Fruit fly (Drosophila melanogaster) whole organism, embryonic: Measurements from ENCODE around the gene CG32344.

Source experiments
- Abd-B ChIP-seq: fragments of 200-800 bp; sonication (Bioruptor generic); optimal IDR thresholded peaks from 2 replicates; lab custom pipeline; 2018; ENCODE audit warnings: missing biosample characterization, mild to moderate bottlenecking, missing genetic modification characterization, moderate library complexity
- Adf1 ChIP-seq: fragments of 200-800 bp; sonication (Bioruptor generic); IDR thresholded peaks from 2 replicates; pipeline ENCODE4 v1.3.6; 2022; ENCODE audit warnings: missing biosample characterization, missing genetic modification characterization
- Awh ChIP-seq: fragments of 200-800 bp; sonication (Bioruptor generic); IDR thresholded peaks from 2 replicates; pipeline ENCODE4, ENCODE4 v1.3.6; 2022; ENCODE audit warnings: missing biosample characterization, missing genetic modification characterization
- Bteb2 ChIP-seq: fragments of 200-800 bp; sonication (Bioruptor generic); optimal IDR thresholded peaks from 2 replicates; lab custom pipeline; 2016; ENCODE audit warnings: missing biosample characterization, missing genetic modification characterization
- C15 ChIP-seq: fragments of 200-800 bp; sonication (Bioruptor generic); IDR thresholded peaks from 3 replicates; pipeline ENCODE4 v1.3.6; 2022; ENCODE audit warnings: missing biosample characterization, missing genetic modification characterization
- CG11085 ChIP-seq: fragments of 200-800 bp; sonication (Bioruptor generic); IDR thresholded peaks from 2 replicates; pipeline ENCODE4 v1.3.6; 2022; ENCODE audit warnings: missing biosample characterization, missing genetic modification characterization
- CG12104 ChIP-seq: fragments of 200-800 bp; sonication (Bioruptor generic); optimal IDR thresholded peaks from 3 replicates; lab custom pipeline; 2016; ENCODE audit warnings: missing biosample characterization, missing genetic modification characterization
- CG12299 ChIP-seq: fragments of 200-800 bp; sonication (Bioruptor generic); optimal IDR thresholded peaks from 2 replicates; lab custom pipeline; 2018; ENCODE audit warnings: missing biosample characterization, mild to moderate bottlenecking, missing genetic modification characterization
- CG13287 ChIP-seq: fragments of 200-800 bp; sonication (Bioruptor generic); IDR thresholded peaks from 2 replicates; pipeline ENCODE4 v1.3.6; 2022; ENCODE audit warnings: missing biosample characterization, missing genetic modification characterization; ENCODE audit not compliant: partially characterized antibody
- CG1529 ChIP-seq: fragments of 200-800 bp; sonication (Bioruptor generic); optimal IDR thresholded peaks from 3 replicates; lab custom pipeline; 2018; ENCODE audit warnings: missing biosample characterization, missing genetic modification characterization
- CG1602 ChIP-seq: fragments of 200-800 bp; sonication (Bioruptor generic); optimal IDR thresholded peaks from 3 replicates; lab custom pipeline; 2016; ENCODE audit warnings: missing biosample characterization, missing genetic modification characterization
- CG16815 ChIP-seq: fragments of 200-800 bp; sonication (Bioruptor generic); optimal IDR thresholded peaks from 3 replicates; lab custom pipeline; 2017; ENCODE audit warnings: missing biosample characterization, mild to moderate bottlenecking, missing genetic modification characterization
- CG17186 ChIP-seq: fragments of 200-800 bp; sonication (Bioruptor generic); optimal IDR thresholded peaks from 3 replicates; lab custom pipeline; 2017; ENCODE audit warnings: missing biosample characterization, missing genetic modification reagents, missing genetic modification characterization
- CG2889 ChIP-seq: fragments of 200-800 bp; sonication (Bioruptor generic); IDR thresholded peaks from 3 replicates; pipeline ENCODE4 v1.3.6; 2022; ENCODE audit warnings: missing biosample characterization, missing genetic modification characterization
- CG31388 ChIP-seq: fragments of 200-800 bp; sonication (Bioruptor generic); optimal IDR thresholded peaks from 2 replicates; lab custom pipeline; 2016; ENCODE audit warnings: missing biosample characterization, missing genetic modification characterization
- CG4820 ChIP-seq: fragments of 200-800 bp; sonication (Bioruptor generic); optimal IDR thresholded peaks from 3 replicates; lab custom pipeline; 2016; ENCODE audit warnings: missing biosample characterization, missing genetic modification characterization
- CG6765 ChIP-seq: fragments of 200-800 bp; sonication (Bioruptor generic); optimal IDR thresholded peaks from 3 replicates; lab custom pipeline; 2017; ENCODE audit warnings: missing biosample characterization, mild to moderate bottlenecking, missing genetic modification characterization
- CG7556 ChIP-seq: fragments of 200-800 bp; sonication (Bioruptor generic); optimal IDR thresholded peaks from 2 replicates; lab custom pipeline; 2017; ENCODE audit warnings: missing biosample characterization, mild to moderate bottlenecking, missing genetic modification characterization
- CG8924 ChIP-seq: fragments of 200-800 bp; optimal IDR thresholded peaks from 3 replicates; lab custom pipeline; 2019; ENCODE audit warnings: missing biosample characterization, mild to moderate bottlenecking, missing genetic modification characterization, moderate library complexity
- CG9797 ChIP-seq: fragments of 200-800 bp; sonication (Bioruptor generic); optimal IDR thresholded peaks from 3 replicates; lab custom pipeline; 2018; ENCODE audit warnings: missing biosample characterization, mild to moderate bottlenecking, missing genetic modification characterization
- CG9817 ChIP-seq: fragments of 200-800 bp; sonication (Bioruptor generic); optimal IDR thresholded peaks from 2 replicates; lab custom pipeline; 2018; ENCODE audit warnings: missing biosample characterization, mild to moderate bottlenecking, missing genetic modification characterization, moderate library complexity
- CrebB ChIP-seq: fragments of 200-800 bp; sonication (Bioruptor generic); optimal IDR thresholded peaks from 3 replicates; lab custom pipeline; 2018; ENCODE audit warnings: missing biosample characterization, mild to moderate bottlenecking, missing genetic modification characterization
- E2f1 ChIP-seq: fragments of 200-800 bp; sonication (Bioruptor generic); IDR thresholded peaks from 2 replicates; pipeline ENCODE4 v1.3.6; 2022; ENCODE audit warnings: missing biosample characterization, missing genetic modification characterization
- E2f2 ChIP-seq: fragments of 200-800 bp; sonication (Bioruptor generic); IDR thresholded peaks from 2 replicates; pipeline ENCODE4 v1.3.6; 2022; ENCODE audit warnings: missing biosample characterization, missing genetic modification characterization
- ERR ChIP-seq: fragments of 200-800 bp; sonication (Bioruptor generic); optimal IDR thresholded peaks from 2 replicates; lab custom pipeline; 2016; ENCODE audit warnings: missing biosample characterization, missing genetic modification characterization
- Fer1 ChIP-seq: fragments of 200-800 bp; sonication (Bioruptor generic); optimal IDR thresholded peaks from 2 replicates; lab custom pipeline; 2017; ENCODE audit warnings: missing biosample characterization, mild to moderate bottlenecking, missing genetic modification characterization
- Hsf ChIP-seq: fragments of 200-800 bp; sonication (Bioruptor generic); optimal IDR thresholded peaks from 3 replicates; lab custom pipeline; 2016; ENCODE audit warnings: missing biosample characterization, missing genetic modification characterization
- Nf-YB ChIP-seq: fragments of 200-800 bp; sonication (Bioruptor generic); optimal IDR thresholded peaks from 3 replicates; lab custom pipeline; 2019; ENCODE audit warnings: missing biosample characterization, mild to moderate bottlenecking, missing genetic modification characterization, moderate library complexity
- Sin3A ChIP-seq: fragments of >200 bp; optimal IDR thresholded peaks from 2 replicates; lab custom pipeline; 2018
- Sry-δ ChIP-seq: fragments of 200-800 bp; sonication (Bioruptor generic); optimal IDR thresholded peaks from 2 replicates; lab custom pipeline; 2016; ENCODE audit warnings: missing biosample characterization, missing genetic modification characterization
- Stat92E ChIP-seq, 3 experiments: fragments of >200 bp in 2 of 3; fragments of 200-800 bp in 1 of 3; sonication (Bioruptor generic) in 1 of 3; optimal IDR thresholded peaks; 2 replicates each; lab custom pipeline; 2017 to 2019; ENCODE audit warnings: missing biosample characterization in 3 of 3, missing genetic modification characterization in 3 of 3, mild to moderate bottlenecking in 1 of 3, moderate library complexity in 1 of 3
- Xrp1 ChIP-seq: fragments of 200-800 bp; sonication (Bioruptor generic); IDR thresholded peaks from 2 replicates; pipeline ENCODE4 v1.3.6; 2022; ENCODE audit warnings: missing biosample characterization, missing genetic modification characterization
- ap ChIP-seq: fragments of 200-800 bp; sonication (Bioruptor generic); IDR thresholded peaks from 2 replicates; pipeline ENCODE4 v1.3.6; 2022; ENCODE audit warnings: missing biosample characterization, missing genetic modification characterization
- cato ChIP-seq: fragments of 200-800 bp; sonication (Bioruptor generic); optimal IDR thresholded peaks from 2 replicates; lab custom pipeline; 2016; ENCODE audit warnings: missing biosample characterization, missing genetic modification characterization, borderline replicate concordance
- chinmo ChIP-seq: fragments of 200-800 bp; sonication (Bioruptor generic); IDR thresholded peaks from 4 replicates; pipeline ENCODE4 v1.3.6; 2022; ENCODE audit warnings: missing biosample characterization, missing genetic modification characterization; ENCODE audit not compliant: partially characterized antibody
- cwo ChIP-seq: fragments of 200-800 bp; sonication (Bioruptor generic); optimal IDR thresholded peaks from 3 replicates; lab custom pipeline; 2017; ENCODE audit warnings: missing biosample characterization, missing genetic modification characterization, mild to moderate bottlenecking, moderate library complexity, missing genetic modification reagents
- danr ChIP-seq: fragments of 200-800 bp; sonication (Bioruptor generic); IDR thresholded peaks from 2 replicates; pipeline ENCODE4 v1.3.6; 2022; ENCODE audit warnings: missing biosample characterization, missing genetic modification characterization
- en ChIP-seq: fragments of 200-800 bp; sonication (Bioruptor generic); optimal IDR thresholded peaks from 2 replicates; lab custom pipeline; 2016; ENCODE audit warnings: missing biosample characterization, missing genetic modification characterization
- fru ChIP-seq: fragments of >200 bp; optimal IDR thresholded peaks from 2 replicates; lab custom pipeline; 2017
- fu2 ChIP-seq: fragments of 200-800 bp; sonication (Bioruptor generic); optimal IDR thresholded peaks from 2 replicates; lab custom pipeline; 2016; ENCODE audit warnings: missing biosample characterization, missing genetic modification characterization
- ham ChIP-seq: fragments of 200-800 bp; sonication (Bioruptor generic); IDR thresholded peaks from 2 replicates; pipeline ENCODE4 v1.3.6; 2022; ENCODE audit warnings: missing biosample characterization, missing genetic modification characterization
- ken ChIP-seq: fragments of 200-800 bp; sonication (Bioruptor generic); IDR thresholded peaks from 3 replicates; pipeline ENCODE4 v1.3.6; 2022; ENCODE audit warnings: missing biosample characterization, missing genetic modification characterization
- lola ChIP-seq, 3 experiments: fragments of >200 bp in 2 of 3; fragments of 200-800 bp in 1 of 3; sonication (Bioruptor generic) in 1 of 3; optimal IDR thresholded peaks; 2 replicates each; lab custom pipeline; 2017 to 2019; ENCODE audit warnings: missing biosample characterization in 3 of 3, missing genetic modification characterization in 3 of 3, mild to moderate bottlenecking in 1 of 3, moderate library complexity in 1 of 3
- lov ChIP-seq, 2 experiments: fragments of 200-800 bp in 1 of 2; fragments of >200 bp in 1 of 2; sonication (Bioruptor generic) in 1 of 2; IDR thresholded peaks in 1 of 2; optimal IDR thresholded peaks in 1 of 2; 2 replicates in 1 of 2; 3 replicates in 1 of 2; pipeline versions ENCODE4 v1.3.6 to Lab custom; 2017 to 2022; ENCODE audit warnings: missing biosample characterization in 1 of 2, missing genetic modification characterization in 1 of 2
- peb ChIP-seq: fragments of 200-800 bp; sonication (Bioruptor generic); IDR thresholded peaks from 2 replicates; pipeline ENCODE4 v1.3.6; 2022; ENCODE audit warnings: missing biosample characterization, missing genetic modification characterization
- ranshi ChIP-seq: fragments of 200-800 bp; sonication (Bioruptor generic); IDR thresholded peaks from 2 replicates; pipeline ENCODE4 v1.3.6; 2022; ENCODE audit warnings: missing biosample characterization, missing genetic modification characterization
- scrt ChIP-seq: fragments of 200-800 bp; sonication (Bioruptor generic); optimal IDR thresholded peaks from 2 replicates; lab custom pipeline; 2018; ENCODE audit warnings: missing biosample characterization, mild to moderate bottlenecking, missing genetic modification characterization, moderate library complexity
- sens ChIP-seq: fragments of 200-800 bp; sonication (Bioruptor generic); peaks from one replicate; lab custom pipeline; 2016; ENCODE audit warnings: missing biosample characterization, missing genetic modification characterization

Gene CG32344

dm6 chr3L:346656-347640 lies 22.4 kb upstream of the CG32344 start, which contains the start of gene mth (continued):
- TF ChIP-seq Stat92E (GFP tag; optimal IDR thresholded peaks at IDR 0.05; lab: Kevin White, UChicago) (peak in 1 of 3 experiments; percentile 22), Sry-δ (GFP tag; lab: Kevin White, UChicago) (peak; percentile 98), CG9817 (peak; percentile 49), CG12104 (GFP tag; lab: Kevin White, UChicago) (peak; percentile 48), CG31388 (no peak), CG17186 (peak; percentile 73), E2f1 (GFP tag; lab: Robert Waterston, UW) (peak; percentile 27; the same call in 1 of the 2 replicates), CG8924 (tag; lab: Kevin White, UChicago) (peak; percentile 32), en (GFP tag; lab: Kevin White, UChicago) (no peak), CG2889 (GFP tag; lab: Robert Waterston, UW) (no peak), cato (GFP tag; lab: Kevin White, UChicago) (no peak), lola (GFP tag; optimal IDR thresholded peaks at IDR 0.05; lab: Kevin White, UChicago) (peak in 2 of 3 experiments; percentile 25 to 32), Hsf (GFP tag; lab: Kevin White, UChicago) (peak; percentile 69), ERR (peak; percentile 26), scrt (GFP tag; lab: Kevin White, UChicago) (no peak), CG7556 (GFP tag; lab: Kevin White, UChicago) (no peak), C15 (GFP tag; lab: Robert Waterston, UW) (no peak), Adf1 (GFP tag; lab: Robert Waterston, UW) (peak; percentile 42; the same call in 1 of the 2 replicates), Fer1 (GFP tag; lab: Kevin White, UChicago) (no peak), sens (GFP tag; lab: Kevin White, UChicago) (peak; percentile 74), ranshi (GFP tag; lab: Robert Waterston, UW) (0 out of 2 replicates have a peak, but pooled peaks have one; percentile 15), Xrp1 (GFP tag; lab: Robert Waterston, UW) (peak; percentile 37; the same call in 1 of the 2 replicates), cwo (GFP tag; lab: Kevin White, UChicago) (no peak), fru (lab: Kevin White, UChicago) (no peak), ken (GFP tag; lab: Robert Waterston, UW) (peak; percentile 58; the same call in 1 of the 3 replicates), ham (GFP tag; lab: Robert Waterston, UW) (no peak), CG4820 (GFP tag; lab: Kevin White, UChicago) (peak; percentile 36), Abd-B (GFP tag; lab: Kevin White, UChicago) (peak; percentile 60), CG1529 (GFP tag; lab: Kevin White, UChicago) (no peak), CG13287 (GFP tag; lab: Robert Waterston, UW) (peak; percentile 99), peb (GFP tag; lab: Robert Waterston, UW) (no peak), Awh (GFP tag; lab: Robert Waterston, UW) (no peak), chinmo (GFP tag; lab: Robert Waterston, UW) (peak; percentile 87; the same call in 3 of the 4 replicates), Sin3A (lab: Kevin White, UChicago) (peak; percentile 95), Bteb2 (no peak), CG1602 (GFP tag; lab: Kevin White, UChicago) (peak; percentile 42), CrebB (tag; lab: Kevin White, UChicago) (no peak), Nf-YB (no peak), CG16815 (no peak), CG9797 (peak; percentile 54), CG12299 (tag; lab: Kevin White, UChicago) (no peak), E2f2 (GFP tag; lab: Robert Waterston, UW) (0 out of 2 replicates have a peak, but pooled peaks have one; percentile 27), CG11085 (GFP tag; lab: Robert Waterston, UW) (no peak), CG6765 (no peak), lov (optimal IDR thresholded peaks at IDR 0.05; lab: Kevin White, UChicago) (no peak), lov (GFP tag; IDR thresholded peaks at IDR 0.05; lab: Robert Waterston, UW) (no peak), danr (GFP tag; lab: Robert Waterston, UW) (no peak), ap (no peak), fu2 (GFP tag; lab: Kevin White, UChicago) (peak; percentile 54)
